Worm (Caenorhabditis elegans) whole organism, young adult: ENCODE data around the gene K02D10.2.

Source experiments
- B0035.1 ChIP-seq: sonication (generic microtip); optimal IDR thresholded peaks from 2 replicates; lab custom pipeline; 2016; ENCODE audit warnings: missing genetic modification characterization, mild to moderate bottlenecking, missing compliant biosample characterization, missing genotype, missing genetic modification reagents
- B0261.1 ChIP-seq: sonication (generic microtip); optimal IDR thresholded peaks from 2 replicates; lab custom pipeline; 2016; ENCODE audit warnings: mild to moderate bottlenecking, missing genetic modification characterization, moderate library complexity, missing compliant biosample characterization
- C06A6.2 ChIP-seq: fragments of 200-800 bp; sonication (Bioruptor generic); conservative IDR thresholded peaks from 2 replicates; pipeline ENCODE4 v1.3.6; 2022; ENCODE audit warnings: missing genetic modification characterization, missing compliant biosample characterization
- C17E4.6 ChIP-seq: fragments of 200-800 bp; sonication (Bioruptor generic); IDR thresholded peaks from 2 replicates; pipeline ENCODE4 v1.3.6; 2022; ENCODE audit warnings: missing genetic modification reagents, missing genetic modification characterization, missing compliant biosample characterization
- D2030.7 ChIP-seq: fragments of 200-800 bp; sonication (Bioruptor generic); IDR thresholded peaks from 2 replicates; pipeline ENCODE4 v1.3.6; 2022; ENCODE audit warnings: missing genetic modification reagents, missing genetic modification characterization, missing compliant biosample characterization
- F23B12.7 ChIP-seq: sonication (generic microtip); optimal IDR thresholded peaks from 2 replicates; lab custom pipeline; 2017; ENCODE audit warnings: missing genetic modification characterization, mild to moderate bottlenecking, missing compliant biosample characterization, antibody characterized with exemption, moderate library complexity; ENCODE audit not compliant: insufficient read depth
- F49E8.2 ChIP-seq: sonication (generic microtip); optimal IDR thresholded peaks from 3 replicates; lab custom pipeline; 2017; ENCODE audit warnings: missing genetic modification characterization, mild to moderate bottlenecking, missing compliant biosample characterization, antibody characterized with exemption, moderate library complexity; ENCODE audit not compliant: insufficient read depth
- K11D2.4 ChIP-seq: fragments of 200-800 bp; sonication (Bioruptor generic); IDR thresholded peaks from 2 replicates; pipeline ENCODE4 v1.3.6; 2022; ENCODE audit warnings: missing genetic modification reagents, missing genetic modification characterization, missing compliant biosample characterization
- T26A5.8 ChIP-seq: sonication (generic microtip); optimal IDR thresholded peaks from 2 replicates; lab custom pipeline; 2016; ENCODE audit warnings: missing genetic modification characterization, missing compliant biosample characterization
- Y67H2A.10 ChIP-seq: fragments of 200-800 bp; sonication (Bioruptor generic); conservative IDR thresholded peaks from 2 replicates; pipeline ENCODE4 v1.3.6; 2022; ENCODE audit warnings: missing genetic modification reagents, missing genetic modification characterization, missing compliant biosample characterization
- Y95B8A.8 ChIP-seq: fragments of 200-800 bp; sonication (Bioruptor generic); IDR thresholded peaks from 2 replicates; pipeline ENCODE4 v1.3.6; 2022; ENCODE audit warnings: missing genetic modification reagents, missing genetic modification characterization, missing compliant biosample characterization
- atf-7 ChIP-seq: sonication (generic microtip); optimal IDR thresholded peaks from 2 replicates; lab custom pipeline; 2017; ENCODE audit warnings: mild to moderate bottlenecking, missing genetic modification characterization, missing compliant biosample characterization
- athp-1 ChIP-seq: sonication (generic microtip); optimal IDR thresholded peaks from 2 replicates; lab custom pipeline; 2017; ENCODE audit warnings: mild to moderate bottlenecking, missing genetic modification characterization, missing compliant biosample characterization
- bed-1 ChIP-seq: fragments of 200-800 bp; sonication (Bioruptor generic); IDR thresholded peaks from 2 replicates; pipeline ENCODE4 v1.3.6; 2022; ENCODE audit warnings: missing genetic modification reagents, missing genetic modification characterization, missing compliant biosample characterization
- bed-2 ChIP-seq: fragments of 200-800 bp; sonication (Bioruptor generic); IDR thresholded peaks from 2 replicates; pipeline ENCODE4 v1.3.6; 2022; ENCODE audit warnings: missing genetic modification reagents, missing genetic modification characterization, missing compliant biosample characterization
- ceh-100 ChIP-seq: fragments of 200-800 bp; sonication (Bioruptor generic); IDR thresholded peaks from 2 replicates; pipeline ENCODE4 v1.3.6; 2022; ENCODE audit warnings: missing genetic modification reagents, missing genetic modification characterization, missing compliant biosample characterization
- ceh-91 ChIP-seq: fragments of 200-800 bp; sonication (Bioruptor generic); IDR thresholded peaks from 2 replicates; pipeline ENCODE4 v1.3.6; 2022; ENCODE audit warnings: missing genetic modification reagents, missing genetic modification characterization, missing compliant biosample characterization
- chd-7 ChIP-seq: sonication (generic microtip); optimal IDR thresholded peaks from 2 replicates; lab custom pipeline; 2016; ENCODE audit warnings: mild to moderate bottlenecking, missing genetic modification characterization, moderate library complexity, missing compliant biosample characterization
- dox-1 ChIP-seq: fragments of 200-800 bp; sonication (Bioruptor generic); IDR thresholded peaks from 2 replicates; pipeline ENCODE4 v1.3.6; 2022; ENCODE audit warnings: missing genetic modification reagents, missing genetic modification characterization, missing compliant biosample characterization
- efl-1 ChIP-seq: fragments of 150-350 bp; optimal IDR thresholded peaks from 2 replicates; lab custom pipeline; 2014; ENCODE audit warnings: missing biosample characterization, missing genetic modification reagents, missing genetic modification characterization
- egl-18 ChIP-seq: fragments of 200-800 bp; sonication (Bioruptor generic); IDR thresholded peaks from 2 replicates; pipeline ENCODE4 v1.3.6; 2022; ENCODE audit warnings: missing genetic modification reagents, missing genetic modification characterization, missing compliant biosample characterization
- egl-44 ChIP-seq: fragments of 200-800 bp; sonication (Bioruptor generic); IDR thresholded peaks from 2 replicates; pipeline ENCODE4 v1.3.6; 2022; ENCODE audit warnings: missing genetic modification reagents, missing genetic modification characterization, missing compliant biosample characterization
- egrh-3 ChIP-seq: fragments of 200-800 bp; sonication (Bioruptor generic); IDR thresholded peaks from 2 replicates; pipeline ENCODE4 v1.3.6; 2022; ENCODE audit warnings: missing genetic modification reagents, missing genetic modification characterization, missing compliant biosample characterization
- ekl-4 ChIP-seq: fragments of 200-800 bp; sonication (Bioruptor generic); IDR thresholded peaks from 2 replicates; pipeline ENCODE4 v1.3.6; 2022; ENCODE audit warnings: missing genetic modification reagents, missing genetic modification characterization, missing compliant biosample characterization
- gei-17 ChIP-seq: fragments of 200-800 bp; sonication (Bioruptor generic); optimal IDR thresholded peaks from 2 replicates; lab custom pipeline; 2018; ENCODE audit warnings: mild to moderate bottlenecking, missing genetic modification characterization, missing compliant biosample characterization
- hmg-1.2 ChIP-seq: fragments of 200-800 bp; sonication (Bioruptor generic); IDR thresholded peaks from 2 replicates; pipeline ENCODE4 v1.3.6; 2022; ENCODE audit warnings: missing genetic modification reagents, missing genetic modification characterization, missing compliant biosample characterization
- hrde-1 ChIP-seq: sonication (generic microtip); optimal IDR thresholded peaks from 2 replicates; lab custom pipeline; 2016; ENCODE audit warnings: missing genetic modification characterization, mild to moderate bottlenecking, missing compliant biosample characterization, moderate library complexity, missing genotype, missing genetic modification reagents, borderline replicate concordance
- lin-40 ChIP-seq: sonication (generic microtip); optimal IDR thresholded peaks from 2 replicates; lab custom pipeline; 2016; ENCODE audit warnings: missing genetic modification characterization, mild to moderate bottlenecking, missing compliant biosample characterization, missing genotype, missing genetic modification reagents
- lsl-1 ChIP-seq: fragments of 200-800 bp; sonication (Bioruptor generic); optimal IDR thresholded peaks from 2 replicates; lab custom pipeline; 2018; ENCODE audit warnings: mild to moderate bottlenecking, missing genetic modification characterization, moderate library complexity, missing compliant biosample characterization
- madf-10 ChIP-seq: sonication (generic microtip); optimal IDR thresholded peaks from 2 replicates; lab custom pipeline; 2016; ENCODE audit warnings: mild to moderate bottlenecking, missing genetic modification characterization, missing compliant biosample characterization
- madf-3 ChIP-seq: fragments of 200-800 bp; sonication (Bioruptor generic); IDR thresholded peaks from 2 replicates; pipeline ENCODE4 v1.3.6; 2022; ENCODE audit warnings: missing genetic modification reagents, missing genetic modification characterization, missing compliant biosample characterization
- madf-6 ChIP-seq: fragments of 200-800 bp; sonication (Bioruptor generic); IDR thresholded peaks from 2 replicates; pipeline ENCODE4 v1.3.6; 2022; ENCODE audit warnings: missing genetic modification reagents, missing genetic modification characterization, missing compliant biosample characterization
- madf-8 ChIP-seq: fragments of 200-800 bp; sonication (Bioruptor generic); conservative IDR thresholded peaks from 2 replicates; pipeline ENCODE4 v1.3.6; 2022; ENCODE audit warnings: missing genetic modification reagents, missing genetic modification characterization, missing compliant biosample characterization
- mxl-1 ChIP-seq: sonication (generic microtip); optimal IDR thresholded peaks from 2 replicates; lab custom pipeline; 2016; ENCODE audit warnings: missing genetic modification characterization, missing compliant biosample characterization
- nfya-2 ChIP-seq: fragments of 200-800 bp; sonication (Bioruptor generic); IDR thresholded peaks from 2 replicates; pipeline ENCODE4 v1.3.6; 2022; ENCODE audit warnings: missing genetic modification reagents, missing genetic modification characterization, missing compliant biosample characterization
- nhr-179 ChIP-seq: sonication (generic microtip); optimal IDR thresholded peaks from 2 replicates; lab custom pipeline; 2016; ENCODE audit warnings: mild to moderate bottlenecking, missing genetic modification characterization, missing compliant biosample characterization
- nhr-27 ChIP-seq: fragments of 200-800 bp; sonication (Bioruptor generic); optimal IDR thresholded peaks from 2 replicates; lab custom pipeline; 2018; ENCODE audit warnings: mild to moderate bottlenecking, missing genetic modification characterization, moderate library complexity, missing compliant biosample characterization
- nhr-90 ChIP-seq: sonication (generic microtip); optimal IDR thresholded peaks from 2 replicates; lab custom pipeline; 2016; ENCODE audit warnings: missing genotype, mild to moderate bottlenecking, missing genetic modification characterization, missing compliant biosample characterization
- pbrm-1 ChIP-seq: fragments of 200-800 bp; sonication (Bioruptor generic); IDR thresholded peaks from 2 replicates; pipeline ENCODE4 v1.3.6; 2022; ENCODE audit warnings: missing genetic modification reagents, missing genetic modification characterization, missing compliant biosample characterization
- sea-2 ChIP-seq: fragments of 200-800 bp; sonication (Bioruptor generic); IDR thresholded peaks from 2 replicates; pipeline ENCODE4 v1.3.6; 2022; ENCODE audit warnings: missing genetic modification characterization, missing compliant biosample characterization
- sptf-2 ChIP-seq: fragments of 200-800 bp; sonication (Bioruptor generic); optimal IDR thresholded peaks from 2 replicates; lab custom pipeline; 2018; ENCODE audit warnings: mild to moderate bottlenecking, missing genetic modification characterization, missing compliant biosample characterization
- tlf-1 ChIP-seq: fragments of 200-800 bp; sonication (Bioruptor generic); optimal IDR thresholded peaks from 2 replicates; lab custom pipeline; 2018; ENCODE audit warnings: mild to moderate bottlenecking, missing genetic modification characterization, missing compliant biosample characterization
- unc-62 ChIP-seq: fragments of 150-350 bp; optimal IDR thresholded peaks from 2 replicates; lab custom pipeline; 2014; ENCODE audit warnings: missing biosample characterization, missing genetic modification reagents, missing genetic modification characterization
- xnd-1 ChIP-seq: sonication (generic microtip); optimal IDR thresholded peaks from 2 replicates; lab custom pipeline; 2016; ENCODE audit warnings: missing genotype, missing genetic modification reagents, missing genetic modification characterization, missing compliant biosample characterization
- ztf-22 ChIP-seq: fragments of 200-800 bp; sonication (Bioruptor generic); optimal IDR thresholded peaks from 2 replicates; lab custom pipeline; 2018; ENCODE audit warnings: mild to moderate bottlenecking, missing genetic modification characterization, moderate library complexity, missing compliant biosample characterization
- ztf-25 ChIP-seq: fragments of 200-800 bp; sonication (Bioruptor generic); IDR thresholded peaks from 2 replicates; pipeline ENCODE4 v1.3.6; 2022; ENCODE audit warnings: missing genetic modification reagents, missing genetic modification characterization, missing compliant biosample characterization

K02D10.2 gene

ce11 chrIII:8795595-8796141 is 24.6 kb upstream of the K02D10.2 start (continued):
- no peak for TF ChIP-seq xnd-1 (tag; lab: Kevin White, UChicago)
- no peak for TF ChIP-seq sea-2 (GFP tag; lab: Robert Waterston, UW)
- peak; percentile 38 for TF ChIP-seq D2030.7 (GFP tag; lab: Robert Waterston, UW)
- TF ChIP-seq ztf-25 (GFP tag; lab: Robert Waterston, UW), result no peak
- TF ChIP-seq nfya-2, result no peak
- TF ChIP-seq, all 124 proteins: peak for 66

- TF ChIP-seq dox-1 (GFP tag; lab: Robert Waterston, UW), result peak; percentile 84
- TF ChIP-seq C17E4.6 (GFP tag; lab: Robert Waterston, UW), result no peak
- TF ChIP-seq ztf-22 (GFP tag; lab: Kevin White, UChicago), result no peak
- TF ChIP-seq efl-1 (GFP tag; lab: Kevin White, UChicago), result peak; percentile 64
- peak; percentile 57 for TF ChIP-seq chd-7 (tag; lab: Kevin White, UChicago)
- TF ChIP-seq mxl-1 (tag; lab: Kevin White, UChicago), result no peak
- no peak for TF ChIP-seq nhr-179 (tag; lab: Kevin White, UChicago)
- TF ChIP-seq Y67H2A.10 (GFP tag; lab: Robert Waterston, UW), result no peak
- peak; percentile 10 for TF ChIP-seq lsl-1 (GFP tag; lab: Kevin White, UChicago)
- TF ChIP-seq nhr-90 (tag; lab: Kevin White, UChicago), result peak; percentile 44
- TF ChIP-seq pbrm-1 (GFP tag; lab: Robert Waterston, UW), result peak; percentile 49; the same call in 1 of the 2 replicates
- TF ChIP-seq athp-1 (tag; lab: Kevin White, UChicago), result no peak
- TF ChIP-seq ceh-91 (GFP tag; lab: Robert Waterston, UW), result no peak
- peak; percentile 45; the same call in 1 of the 2 replicates for TF ChIP-seq ekl-4 (GFP tag; lab: Robert Waterston, UW)
- peak; percentile 16 for TF ChIP-seq tlf-1 (GFP tag; lab: Kevin White, UChicago)
- TF ChIP-seq unc-62, result no peak
- TF ChIP-seq egl-18 (GFP tag; lab: Robert Waterston, UW), result 0 out of 2 replicates have a peak, but pooled peaks have one; percentile 54
- TF ChIP-seq hrde-1 (tag; lab: Kevin White, UChicago), result no peak
- no peak for TF ChIP-seq T26A5.8
- TF ChIP-seq B0261.1 (tag; lab: Kevin White, UChicago), result no peak
- peak; percentile 70; the same call in 1 of the 2 replicates for TF ChIP-seq K11D2.4 (GFP tag; lab: Robert Waterston, UW)
- TF ChIP-seq Y95B8A.8, result peak; percentile 78; the same call in 1 of the 2 replicates
- peak; percentile 37 for TF ChIP-seq madf-10 (tag; lab: Kevin White, UChicago)
- no peak for TF ChIP-seq nhr-27 (tag; lab: Kevin White, UChicago)
- no peak for TF ChIP-seq gei-17
- no peak for TF ChIP-seq bed-1 (GFP tag; lab: Robert Waterston, UW)
- TF ChIP-seq egrh-3 (GFP tag; lab: Robert Waterston, UW), result no peak
- TF ChIP-seq hmg-1.2 (GFP tag; lab: Robert Waterston, UW), result peak; percentile 86
- TF ChIP-seq sptf-2 (GFP tag; lab: Kevin White, UChicago), result no peak
- TF ChIP-seq lin-40 (tag; lab: Kevin White, UChicago), result peak; percentile 43
- 0 out of 2 replicates have a peak, but pooled peaks have one; percentile 25 for TF ChIP-seq C06A6.2 (GFP tag; lab: Robert Waterston, UW)
- no peak for TF ChIP-seq ztf-25 (GFP tag; lab: Robert Waterston, UW)
- no peak for TF ChIP-seq B0035.1 (tag; lab: Kevin White, UChicago)
- TF ChIP-seq D2030.7 (GFP tag; lab: Robert Waterston, UW), result no peak
- TF ChIP-seq F49E8.2, result no peak
- TF ChIP-seq madf-8 (GFP tag; lab: Robert Waterston, UW), result no peak
- no peak for TF ChIP-seq F23B12.7
- TF ChIP-seq egl-44 (GFP tag; lab: Robert Waterston, UW), result no peak
- no peak for TF ChIP-seq madf-3 (GFP tag; lab: Robert Waterston, UW)
- peak; percentile 52 for TF ChIP-seq atf-7 (tag; lab: Kevin White, UChicago)
- TF ChIP-seq madf-6 (GFP tag; lab: Robert Waterston, UW), result peak; percentile 85
- TF ChIP-seq bed-2, result no peak
- peak; percentile 64 for TF ChIP-seq ceh-100 (GFP tag; lab: Robert Waterston, UW)
These were observed 23.7 kb upstream of the K02D10.2 start for ce11 chrIII:8794793-8795192.
